Worm (Caenorhabditis elegans): ENCODE measurements around the gene T22H9.1.

The T22H9.1 gene

ce11 chrV:359466-359865 is at the start of gene T22H9.1:
TSS of gene T22H9.1 (plus strand) at chrV:359766.
- TF ChIP-seq cog-1 (tag; optimal IDR thresholded peaks at IDR 0.05): no peak
- TF ChIP-seq ref-1 (GFP tag; conservative IDR thresholded peaks at IDR 0.05): no peak
- TF ChIP-seq tab-1 (GFP tag; IDR thresholded peaks at IDR 0.05): no peak

- TF ChIP-seq ztf-29 (GFP tag; IDR thresholded peaks at IDR 0.05) (no peak), tab-1 (GFP tag; IDR thresholded peaks at IDR 0.05) (no peak), ztf-23 (GFP tag; IDR thresholded peaks at IDR 0.05) (no peak; the same call in 1 of the 2 replicates)
Observed at ce11 chrV:311485-312090, 48.0 kb upstream of the T22H9.1 start, which contains the start of gene phf-10. TSS of gene phf-10 (minus strand) at chrV:311565.

- no peak for TF ChIP-seq cog-1 (tag; optimal IDR thresholded peaks at IDR 0.05)
- TF ChIP-seq ztf-23 (GFP tag; IDR thresholded peaks at IDR 0.05): no peak
- no peak for TF ChIP-seq T22C8.4 (GFP tag; IDR thresholded peaks at IDR 0.05)
- TF ChIP-seq tab-1 (GFP tag; IDR thresholded peaks at IDR 0.05): no peak
- no peak for TF ChIP-seq med-1 (GFP tag; optimal IDR thresholded peaks at IDR 0.05; ENCODE audit: insufficient read depth)
- TF ChIP-seq ref-1 (GFP tag; conservative IDR thresholded peaks at IDR 0.05): no peak
- TF ChIP-seq ztf-29 (GFP tag; IDR thresholded peaks at IDR 0.05): no peak
- no peak for TF ChIP-seq flt-1 (GFP tag; IDR thresholded peaks at IDR 0.05)
- TF ChIP-seq klf-2 (GFP tag; conservative IDR thresholded peaks at IDR 0.05): no peak
Observed at ce11 chrV:312421-312820, 47.1 kb upstream of the T22H9.1 start, which contains the start of gene nhr-15. TSS of gene nhr-15 (plus strand) at chrV:312721.

- TF ChIP-seq cog-1 (tag; optimal IDR thresholded peaks at IDR 0.05): no peak
Observed at ce11 chrV:320009-320408, 39.6 kb upstream of the T22H9.1 start.

ce11 chrV:330625-331024 is 28.9 kb upstream of the T22H9.1 start, which contains the start of gene abt-4:
TSS of gene abt-4 (minus strand) at chrV:330725.
- TF ChIP-seq cog-1 (tag; optimal IDR thresholded peaks at IDR 0.05) (no peak), flt-1 (GFP tag; IDR thresholded peaks at IDR 0.05) (no peak), T22C8.4 (GFP tag; IDR thresholded peaks at IDR 0.05) (no peak), ztf-23 (GFP tag; IDR thresholded peaks at IDR 0.05) (no peak), ref-1 (GFP tag; conservative IDR thresholded peaks at IDR 0.05) (no peak), klf-2 (GFP tag; conservative IDR thresholded peaks at IDR 0.05) (no peak), ztf-29 (GFP tag; IDR thresholded peaks at IDR 0.05) (no peak), med-1 (GFP tag; optimal IDR thresholded peaks at IDR 0.05; ENCODE audit: insufficient read depth) (no peak), tab-1 (GFP tag; IDR thresholded peaks at IDR 0.05) (no peak)

ce11 chrV:331245-331644 is 28.3 kb upstream of the T22H9.1 start:
- TF ChIP-seq T22C8.4 (GFP tag; IDR thresholded peaks at IDR 0.05) (no peak), med-1 (GFP tag; optimal IDR thresholded peaks at IDR 0.05; ENCODE audit: insufficient read depth) (no peak), cog-1 (tag; optimal IDR thresholded peaks at IDR 0.05) (no peak), ref-1 (GFP tag; conservative IDR thresholded peaks at IDR 0.05) (no peak), klf-2 (GFP tag; conservative IDR thresholded peaks at IDR 0.05) (no peak), flt-1 (GFP tag; IDR thresholded peaks at IDR 0.05) (no peak), ztf-23 (GFP tag; IDR thresholded peaks at IDR 0.05) (no peak), tab-1 (GFP tag; IDR thresholded peaks at IDR 0.05) (no peak), ztf-29 (GFP tag; IDR thresholded peaks at IDR 0.05) (no peak)

- TF ChIP-seq ztf-23 (GFP tag; IDR thresholded peaks at IDR 0.05): no peak
- no peak for TF ChIP-seq cog-1 (tag; optimal IDR thresholded peaks at IDR 0.05)
- no peak for TF ChIP-seq ztf-29 (GFP tag; IDR thresholded peaks at IDR 0.05)
- TF ChIP-seq med-1 (GFP tag; optimal IDR thresholded peaks at IDR 0.05; ENCODE audit: insufficient read depth): no peak
- TF ChIP-seq klf-2 (GFP tag; conservative IDR thresholded peaks at IDR 0.05): no peak
- TF ChIP-seq ref-1 (GFP tag; conservative IDR thresholded peaks at IDR 0.05): no peak
- no peak for TF ChIP-seq T22C8.4 (GFP tag; IDR thresholded peaks at IDR 0.05)
- no peak for TF ChIP-seq tab-1 (GFP tag; IDR thresholded peaks at IDR 0.05)
- TF ChIP-seq flt-1 (GFP tag; IDR thresholded peaks at IDR 0.05): no peak
Observed at ce11 chrV:332585-332984, 27.0 kb upstream of the T22H9.1 start.

ce11 chrV:333713-334112 is 25.9 kb upstream of the T22H9.1 start:
- TF ChIP-seq med-1 (GFP tag; optimal IDR thresholded peaks at IDR 0.05; ENCODE audit: insufficient read depth): no peak
- TF ChIP-seq ztf-23 (GFP tag; IDR thresholded peaks at IDR 0.05): no peak
- no peak for TF ChIP-seq flt-1 (GFP tag; IDR thresholded peaks at IDR 0.05)
- TF ChIP-seq cog-1 (tag; optimal IDR thresholded peaks at IDR 0.05): no peak
- TF ChIP-seq klf-2 (GFP tag; conservative IDR thresholded peaks at IDR 0.05): no peak
- no peak for TF ChIP-seq ref-1 (GFP tag; conservative IDR thresholded peaks at IDR 0.05)
- no peak for TF ChIP-seq T22C8.4 (GFP tag; IDR thresholded peaks at IDR 0.05)
- no peak for TF ChIP-seq ztf-29 (GFP tag; IDR thresholded peaks at IDR 0.05)
- no peak for TF ChIP-seq tab-1 (GFP tag; IDR thresholded peaks at IDR 0.05)

- TF ChIP-seq tab-1 (GFP tag; IDR thresholded peaks at IDR 0.05): no peak
- no peak for TF ChIP-seq ztf-23 (GFP tag; IDR thresholded peaks at IDR 0.05)
- TF ChIP-seq klf-2 (GFP tag; conservative IDR thresholded peaks at IDR 0.05): no peak
- no peak for TF ChIP-seq flt-1 (GFP tag; IDR thresholded peaks at IDR 0.05)
- TF ChIP-seq ztf-29 (GFP tag; IDR thresholded peaks at IDR 0.05): no peak
- no peak for TF ChIP-seq med-1 (GFP tag; optimal IDR thresholded peaks at IDR 0.05; ENCODE audit: insufficient read depth)
- TF ChIP-seq ref-1 (GFP tag; conservative IDR thresholded peaks at IDR 0.05): no peak
- no peak for TF ChIP-seq cog-1 (tag; optimal IDR thresholded peaks at IDR 0.05)
- no peak for TF ChIP-seq T22C8.4 (GFP tag; IDR thresholded peaks at IDR 0.05)
Observed at ce11 chrV:336350-336749, 23.2 kb upstream of the T22H9.1 start, which contains the start of gene dmd-8. TSS of gene dmd-8 (minus strand) at chrV:336450.

ce11 chrV:342346-342745 is 17.2 kb upstream of the T22H9.1 start:
- no peak for TF ChIP-seq med-1 (GFP tag; optimal IDR thresholded peaks at IDR 0.05; ENCODE audit: insufficient read depth)
- TF ChIP-seq tab-1 (GFP tag; IDR thresholded peaks at IDR 0.05): no peak
- no peak for TF ChIP-seq ztf-23 (GFP tag; IDR thresholded peaks at IDR 0.05)
- TF ChIP-seq flt-1 (GFP tag; IDR thresholded peaks at IDR 0.05): no peak
